Fruit fly (Drosophila melanogaster) Kc167 (cell line): ENCODE results near the gene CG13698.

Source experiments
- Myc ChIP-seq: fragments of >200 bp; optimal IDR thresholded peaks from 2 replicates; lab custom pipeline; 2017; ENCODE audit warnings: missing external identifiers
- Sin3A ChIP-seq: fragments of >200 bp; optimal IDR thresholded peaks from 2 replicates; lab custom pipeline; 2018; ENCODE audit warnings: missing external identifiers
- h ChIP-seq: fragments of >200 bp; optimal IDR thresholded peaks from 3 replicates; lab custom pipeline; 2018; ENCODE audit warnings: missing external identifiers
- insv ChIP-seq: fragments of >200 bp; optimal IDR thresholded peaks from 3 replicates; lab custom pipeline; 2018; ENCODE audit warnings: missing external identifiers
- psq ChIP-seq: fragments of >200 bp; optimal IDR thresholded peaks from 2 replicates; lab custom pipeline; 2017; ENCODE audit warnings: missing external identifiers
- ttk ChIP-seq: sonication (Bioruptor generic); optimal IDR thresholded peaks from 2 replicates; lab custom pipeline; 2017; ENCODE audit warnings: missing external identifiers

DNA sequence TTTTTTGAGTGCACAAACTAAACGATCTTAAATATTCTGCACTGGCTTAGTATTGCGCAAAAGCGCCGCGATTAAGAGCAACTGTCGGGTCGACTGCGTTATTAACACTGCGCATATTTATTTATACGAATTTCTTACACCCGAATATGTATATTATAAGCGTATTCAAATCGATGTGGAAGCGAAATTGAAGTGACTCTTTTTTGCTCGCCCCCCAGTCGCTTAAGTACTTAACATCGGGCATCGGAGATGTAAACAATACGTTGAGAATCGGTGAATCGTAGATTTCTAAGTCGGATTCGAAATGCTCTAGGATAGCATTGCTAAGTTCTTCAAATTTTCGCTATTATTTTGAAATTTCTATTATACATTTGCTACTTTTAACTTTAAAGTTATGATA lies 26.6 kb upstream of the CG13698 start, which contains the start of gene Cyp312a1:
- TF ChIP-seq Sin3A (lab: Kevin White, UChicago) = no peak
- TF ChIP-seq psq (lab: Kevin White, UChicago) = no peak
- no peak for TF ChIP-seq ttk
- no peak for TF ChIP-seq Myc (lab: Kevin White, UChicago)
- no peak for TF ChIP-seq insv
- no peak for TF ChIP-seq h
